Fruit fly (Drosophila melanogaster) whole organism, prepupa: ENCODE measurements around the gene Rbp.

Experiments
- CG10631 ChIP-seq: fragments of 200-800 bp; sonication (Bioruptor generic); optimal IDR thresholded peaks from 2 replicates; lab custom pipeline; 2016; ENCODE audit warnings: missing biosample characterization, missing genetic modification characterization
- CG11294 ChIP-seq: fragments of 200-800 bp; sonication (Bioruptor generic); IDR thresholded peaks from 2 replicates; pipeline ENCODE4 v1.3.6; 2022; ENCODE audit warnings: missing biosample characterization, missing genetic modification characterization
- CG6276 ChIP-seq: fragments of 200-800 bp; sonication (Bioruptor generic); optimal IDR thresholded peaks from 2 replicates; lab custom pipeline; 2017; ENCODE audit warnings: missing biosample characterization, mild to moderate bottlenecking, missing genetic modification characterization
- CG6792 ChIP-seq: fragments of 200-800 bp; sonication (Bioruptor generic); optimal IDR thresholded peaks from 3 replicates; lab custom pipeline; 2016; ENCODE audit warnings: missing biosample characterization, missing genetic modification characterization
- Gug ChIP-seq: fragments of 200-800 bp; sonication (Bioruptor generic); IDR thresholded peaks from 2 replicates; pipeline ENCODE4 v1.3.6; 2022; ENCODE audit warnings: missing biosample characterization, missing genetic modification characterization
- Hr38 ChIP-seq: sonication (Bioruptor generic); optimal IDR thresholded peaks from 2 replicates; lab custom pipeline; 2016; ENCODE audit warnings: missing biosample characterization, missing genetic modification characterization
- Lpt ChIP-seq: fragments of 200-800 bp; sonication (Bioruptor generic); optimal IDR thresholded peaks from 3 replicates; lab custom pipeline; 2016; ENCODE audit warnings: missing biosample characterization, missing genetic modification characterization
- Met ChIP-seq: fragments of 200-800 bp; sonication (Bioruptor generic); optimal IDR thresholded peaks from 3 replicates; lab custom pipeline; 2016; ENCODE audit warnings: missing biosample characterization, missing genetic modification characterization
- esn ChIP-seq: fragments of 200-800 bp; sonication (Bioruptor generic); optimal IDR thresholded peaks from 2 replicates; lab custom pipeline; 2016; ENCODE audit warnings: missing biosample characterization, mild to moderate bottlenecking, missing genetic modification characterization, moderate library complexity
- net ChIP-seq: fragments of 200-800 bp; sonication (Bioruptor generic); optimal IDR thresholded peaks from 3 replicates; lab custom pipeline; 2016; ENCODE audit warnings: missing biosample characterization, missing genetic modification characterization

DNA sequence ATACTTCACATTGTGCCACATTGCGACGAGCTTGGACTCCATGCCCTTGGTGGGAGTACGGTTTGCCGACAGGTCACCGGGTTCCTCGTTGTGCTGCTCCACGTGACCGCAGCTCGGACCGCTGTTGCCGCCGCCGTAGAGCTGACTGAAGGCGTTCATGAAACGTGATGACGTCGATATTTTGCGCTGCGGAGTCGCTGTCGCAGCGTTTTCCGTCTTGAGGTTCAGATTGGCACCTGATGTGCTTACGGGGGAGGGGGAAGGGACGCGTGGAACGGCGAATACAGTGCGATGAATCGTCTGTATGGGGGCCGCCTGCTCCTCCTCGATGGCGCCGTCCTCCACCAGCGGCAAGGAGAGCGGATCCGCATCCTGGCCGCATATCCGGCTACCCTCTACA lies 18.3 kb upstream of the Rbp start:
- TF ChIP-seq Gug (GFP tag; lab: Robert Waterston, UW) (no peak), Met (GFP tag; lab: Kevin White, UChicago) (no peak), esn (no peak), CG10631 (GFP tag; lab: Kevin White, UChicago) (no peak), Lpt (no peak), CG6792 (GFP tag; lab: Kevin White, UChicago) (no peak), net (GFP tag; lab: Kevin White, UChicago) (no peak), Hr38 (GFP tag; lab: Kevin White, UChicago) (no peak), CG11294 (GFP tag; lab: Robert Waterston, UW) (no peak), CG6276 (GFP tag; lab: Kevin White, UChicago) (no peak)
